Worm (Caenorhabditis elegans) whole organism, L4/young adult: ENCODE data around the gene egl-26.
"Not testable (repeated sequence)": the region's sequence is repeated elsewhere in the genome, so short reads cannot be mapped to it uniquely, and the experiment has no call there.

Experiments
- W03F9.2 ChIP-seq: fragments of 150-350 bp; optimal IDR thresholded peaks from 2 replicates; lab custom pipeline; 2014; ENCODE audit warnings: missing biosample characterization, missing genetic modification characterization
- dao-5 ChIP-seq: sonication (generic microtip); optimal IDR thresholded peaks from 2 replicates; lab custom pipeline; 2016; ENCODE audit warnings: missing genotype, missing genetic modification characterization, moderate library complexity, missing compliant biosample characterization
- him-1 ChIP-seq: sonication (generic microtip); optimal IDR thresholded peaks from 2 replicates; lab custom pipeline; 2016; ENCODE audit warnings: missing genotype, missing genetic modification reagents, missing genetic modification characterization, missing compliant biosample characterization

egl-26 gene

DNA sequence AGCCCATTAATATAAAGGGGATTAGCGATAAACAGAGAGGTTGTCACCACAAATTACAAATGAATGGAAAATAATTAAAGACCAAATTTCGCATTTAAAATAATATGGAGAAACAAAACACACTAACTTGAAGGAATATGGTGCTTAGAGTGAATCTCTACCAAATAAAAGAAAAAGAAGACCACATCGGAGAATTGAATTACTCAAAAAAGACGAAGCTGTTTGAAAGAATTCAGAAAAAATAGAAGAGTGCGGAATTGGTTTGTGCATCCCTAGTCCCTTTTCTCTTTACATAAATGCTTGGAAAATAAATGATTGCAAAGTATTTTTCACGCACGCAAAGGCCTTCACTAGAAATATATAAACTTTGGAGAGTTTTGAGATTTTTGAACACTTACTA lies 4.4 kb downstream of the egl-26 start:
- TF ChIP-seq him-1 (tag; lab: Kevin White, UChicago) (no peak), W03F9.2 (tag; lab: Kevin White, UChicago) (no peak), dao-5 (tag; lab: Kevin White, UChicago) (no peak)

DNA sequence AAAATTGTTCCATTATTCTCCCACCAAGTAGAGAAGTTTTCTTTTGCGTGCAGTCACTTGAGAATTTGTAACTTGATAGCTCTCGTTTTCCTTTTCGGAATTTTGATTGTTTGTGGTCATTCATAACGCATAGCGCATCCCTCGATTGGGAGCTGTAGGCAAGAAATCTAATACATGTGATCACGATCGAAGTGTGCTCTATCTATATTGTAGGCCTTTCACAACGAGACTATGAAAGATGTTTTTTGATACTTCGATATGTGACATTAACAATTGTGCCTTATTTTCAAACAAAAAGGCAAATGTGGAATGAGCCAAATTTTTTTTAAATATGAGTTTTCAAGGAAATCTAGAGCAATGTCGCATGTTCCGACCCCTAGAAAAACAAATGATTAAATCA lies 6.4 kb downstream of the egl-26 start:
- no peak for TF ChIP-seq him-1 (tag; lab: Kevin White, UChicago)
- no peak for TF ChIP-seq W03F9.2 (tag; lab: Kevin White, UChicago)

ce11 chrII:76662-77061 lies 7.2 kb downstream of the egl-26 start:
- TF ChIP-seq dao-5 (tag; lab: Kevin White, UChicago) = no peak
- TF ChIP-seq W03F9.2 (tag; lab: Kevin White, UChicago) = no peak
- no peak for TF ChIP-seq him-1 (tag; lab: Kevin White, UChicago)

DNA sequence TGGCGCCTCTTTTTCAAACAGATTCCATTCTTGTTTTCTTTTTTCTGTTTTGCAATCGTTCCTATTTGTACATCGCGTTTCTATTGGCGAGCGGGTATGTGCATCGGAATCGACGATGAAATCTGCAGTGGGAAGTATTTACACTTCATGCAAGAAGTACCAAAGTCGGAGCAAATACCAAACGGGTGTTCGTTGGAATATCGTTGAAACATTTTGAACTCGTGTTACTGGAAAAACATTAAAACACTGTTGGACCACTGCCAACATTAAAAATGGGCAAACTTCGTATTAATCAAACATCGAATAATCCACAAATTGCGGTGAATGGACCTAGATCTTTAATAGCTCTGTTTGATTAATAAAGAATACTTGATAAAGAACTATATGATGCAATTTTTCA lies 9.7 kb downstream of the egl-26 start, which contains the start of gene C23H3.9:
C23H3.9 (minus strand) TSS at position 101 of the 400 bp plus-strand sequence.
- no peak for TF ChIP-seq him-1 (tag; lab: Kevin White, UChicago)
- no peak for TF ChIP-seq dao-5 (tag; lab: Kevin White, UChicago)
- TF ChIP-seq W03F9.2 (tag; lab: Kevin White, UChicago) = no peak

ce11 chrII:84134-84533 lies 14.7 kb downstream of the egl-26 start, which contains the start of gene C50D2.6:
TSS of gene C50D2.6 (plus strand) at chrII:84434.
- no peak for TF ChIP-seq him-1 (tag; lab: Kevin White, UChicago)
- TF ChIP-seq dao-5 (tag; lab: Kevin White, UChicago) = no peak
- no peak for TF ChIP-seq W03F9.2 (tag; lab: Kevin White, UChicago)

DNA sequence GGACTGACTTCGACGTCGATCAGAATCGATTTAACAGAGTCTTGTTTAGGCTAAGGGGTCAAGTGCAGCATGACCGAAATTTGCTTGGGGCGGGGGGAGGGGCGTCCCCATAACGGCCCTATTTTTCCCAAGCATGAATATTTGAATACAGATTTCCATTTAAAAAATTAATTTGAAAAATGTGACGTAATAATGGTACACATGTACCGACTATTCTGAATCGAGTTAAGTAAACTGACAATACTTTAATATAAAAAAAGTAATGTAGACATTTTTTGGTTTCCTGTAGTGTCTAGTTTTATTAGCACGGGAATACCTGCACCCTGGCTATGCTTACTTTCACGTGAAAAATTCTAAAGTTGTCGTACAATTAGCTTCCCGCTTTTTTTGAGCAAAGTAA lies 17.3 kb downstream of the egl-26 start:
- TF ChIP-seq W03F9.2 (tag; lab: Kevin White, UChicago) (no peak), him-1 (tag; lab: Kevin White, UChicago) (no peak), dao-5 (tag; lab: Kevin White, UChicago) (no peak)

ce11 chrII:87937-88336 lies 18.5 kb downstream of the egl-26 start:
- TF ChIP-seq W03F9.2 (tag; lab: Kevin White, UChicago) = no peak
- no peak for TF ChIP-seq him-1 (tag; lab: Kevin White, UChicago)
- TF ChIP-seq dao-5 (tag; lab: Kevin White, UChicago) = no peak

- TF ChIP-seq him-1 (tag; lab: Kevin White, UChicago) (no peak), W03F9.2 (tag; lab: Kevin White, UChicago) (no peak), dao-5 (tag; lab: Kevin White, UChicago) (no peak)
Measured at ce11 chrII:91419-91818, 22.0 kb downstream of the egl-26 start, which contains the start of gene mcat-1. TSS of gene mcat-1 (minus strand) at chrII:91519.

DNA sequence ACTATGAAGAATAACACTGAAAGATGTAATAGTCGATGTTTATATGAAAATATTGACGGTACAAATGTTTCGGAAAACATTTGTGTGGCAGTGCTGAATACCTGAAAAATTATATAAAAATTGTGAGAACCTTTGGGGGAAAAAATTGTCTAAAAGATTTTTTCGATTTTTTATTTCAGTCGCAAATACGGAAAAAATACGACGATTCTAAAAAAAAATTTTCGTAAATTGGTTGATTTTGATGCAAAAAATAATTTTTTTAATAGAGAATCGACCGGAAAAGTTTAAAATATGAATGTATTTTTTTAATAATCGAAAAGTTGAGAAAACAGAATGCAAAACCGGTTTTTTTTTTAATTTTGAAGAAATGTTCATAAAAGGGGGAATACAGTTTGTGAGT lies 25.7 kb downstream of the egl-26 start, which contains the start of gene C50D2.7:
C50D2.7 (minus strand) TSS at position 101 of the 400 bp plus-strand sequence.
- TF ChIP-seq him-1 (tag; lab: Kevin White, UChicago) = no peak
- no peak for TF ChIP-seq dao-5 (tag; lab: Kevin White, UChicago)
- TF ChIP-seq W03F9.2 (tag; lab: Kevin White, UChicago) = no peak

- TF ChIP-seq dao-5 (tag; lab: Kevin White, UChicago) (no peak), W03F9.2 (tag; lab: Kevin White, UChicago) (peak; percentile 71), him-1 (tag; lab: Kevin White, UChicago) (no peak)
Measured at ce11 chrII:97992-98763, 28.7 kb downstream of the egl-26 start, which contains the start of the genes luc-7L3 and sftb-6. TSS of gene luc-7L3 (minus strand) at chrII:98027. TSS of gene sftb-6 (plus strand) at chrII:98404.

ce11 chrII:98894-99293 lies 29.4 kb downstream of the egl-26 start, which contains the start of gene C50D2.10:
TSS of gene C50D2.10 (plus strand) at chrII:99138.
- TF ChIP-seq dao-5, W03F9.2, him-1 (tag; lab: Kevin White, UChicago): not testable (repeated sequence)

- no peak for TF ChIP-seq W03F9.2 (tag; lab: Kevin White, UChicago)
Measured at ce11 chrII:101176-101575, 31.7 kb downstream of the egl-26 start.

- no peak for TF ChIP-seq him-1 (tag; lab: Kevin White, UChicago)
- TF ChIP-seq W03F9.2 (tag; lab: Kevin White, UChicago) = no peak
- TF ChIP-seq dao-5 (tag; lab: Kevin White, UChicago) = no peak
Measured at ce11 chrII:104234-104633, 34.8 kb downstream of the egl-26 start, which contains the start of gene col-68. TSS of gene col-68 (plus strand) at chrII:104534.
